Worm (Caenorhabditis elegans) whole organism, L1 larva: Measurements from ENCODE around the gene C16B8.2.

Source experiments
- egl-27 ChIP-seq, 2 experiments: fragments of 150-350 bp in 1 of 2; sonication (generic microtip); optimal IDR thresholded peaks; 3 replicates each; lab custom pipeline; 2017 to 2018; ENCODE audit warnings: missing biosample characterization in 2 of 2, missing genetic modification characterization in 2 of 2, missing genetic modification reagents in 2 of 2
- lsy-2 ChIP-seq, 2 experiments: fragments of 150-350 bp; optimal IDR thresholded peaks; 2 replicates each; lab custom pipeline; 2014; ENCODE audit warnings: missing biosample characterization in 2 of 2, missing genetic modification characterization in 2 of 2
- nhr-12 ChIP-seq: sonication (generic microtip); optimal IDR thresholded peaks from 2 replicates; lab custom pipeline; 2017; ENCODE audit warnings: missing biosample characterization, missing genetic modification characterization
- nhr-85 ChIP-seq: sonication (generic microtip); peaks from one replicate; lab custom pipeline; 2016; ENCODE audit warnings: missing genetic modification characterization, inconsistent platforms, missing compliant biosample characterization
- unc-30 ChIP-seq: sonication (generic microtip); optimal IDR thresholded peaks from 2 replicates; lab custom pipeline; 2017; ENCODE audit warnings: missing biosample characterization, missing genetic modification characterization

ce11 chrX:3979146-3979545 lies 12.9 kb upstream of the C16B8.2 start:
- TF ChIP-seq lsy-2 (tag; optimal IDR thresholded peaks at IDR 0.05; lab: Kevin White, UChicago) (no peak), egl-27 (tag; optimal IDR thresholded peaks at IDR 0.05; lab: Kevin White, UChicago) (no peak), nhr-85 (no peak), nhr-12 (tag; lab: Kevin White, UChicago) (no peak), unc-30 (no peak)
